Worm (Caenorhabditis elegans) whole organism, L4 larva: ENCODE measurements around the gene cuc-1.

Source experiments
- daf-16 ChIP-seq, 3 experiments: sonication (generic microtip); optimal IDR thresholded peaks; 2 replicates each; lab custom pipeline; 2016 to 2017; ENCODE audit warnings: missing genetic modification characterization in 3 of 3, missing genetic modification reagents in 3 of 3, mild to moderate bottlenecking in 2 of 3, missing compliant biosample characterization in 2 of 3, missing biosample characterization in 1 of 3, moderate library complexity in 1 of 3
- lin-15B ChIP-seq: fragments of 150-350 bp; sonication (generic microtip); optimal IDR thresholded peaks from 3 replicates; lab custom pipeline; 2014; ENCODE audit warnings: missing biosample characterization, missing genetic modification characterization
- unc-39 ChIP-seq: sonication (generic microtip); optimal IDR thresholded peaks from 2 replicates; lab custom pipeline; 2017; ENCODE audit warnings: missing biosample characterization, missing genetic modification characterization
- unc-62 ChIP-seq, 3 experiments: fragments of 150-350 bp in 1 of 3; sonication (generic microtip); optimal IDR thresholded peaks in 2 of 3; peaks in 1 of 3; 1 replicate in 1 of 3; 2 replicates in 2 of 3; lab custom pipeline; 2014 to 2017; ENCODE audit warnings: missing biosample characterization in 3 of 3, missing genetic modification characterization in 3 of 3, missing genetic modification reagents in 3 of 3, missing genotype in 1 of 3

- TF ChIP-seq lin-15B (tag; lab: Kevin White, UChicago) (no peak), unc-62 (GFP tag; optimal IDR thresholded peaks at IDR 0.05 in 1 of 2; lab: Kevin White, UChicago) (peak in 1 of 2 experiments; percentile 49), unc-62 (tag; optimal IDR thresholded peaks at IDR 0.05; lab: Kevin White, UChicago) (no peak), unc-39 (tag; lab: Kevin White, UChicago) (no peak), daf-16 (GFP tag; optimal IDR thresholded peaks at IDR 0.05; lab: Kevin White, UChicago) (no peak), daf-16 (tag; optimal IDR thresholded peaks at IDR 0.05; lab: Kevin White, UChicago) (no peak)
Observed at ce11 chrIII:7815056-7815366, 45.8 kb downstream of the cuc-1 start.
